Worm (Caenorhabditis elegans): ENCODE measurements around the gene neg-1.

neg-1 gene

DNA sequence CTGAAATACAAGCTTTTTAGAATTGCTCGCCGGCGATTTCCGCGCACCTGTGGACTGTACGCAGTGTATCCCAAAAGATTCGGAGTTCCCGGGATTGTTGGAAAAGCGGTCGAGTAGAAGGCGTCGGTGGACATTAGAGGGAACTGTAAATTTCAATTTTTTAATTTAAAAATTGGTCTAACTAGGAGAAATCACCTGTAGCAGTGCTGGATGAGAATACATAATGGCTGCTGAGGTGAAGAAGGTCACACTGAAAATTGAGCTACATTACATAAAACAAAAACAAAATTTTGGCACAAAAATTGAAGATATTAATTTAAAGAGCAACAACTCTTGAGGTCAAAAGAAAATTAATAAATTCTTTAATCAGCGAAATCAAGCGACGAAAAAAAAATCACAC is at the start of gene neg-1:
neg-1 (minus strand) TSS at position 250 of the 400 bp plus-strand sequence.
- TF ChIP-seq jun-1 (tag; optimal IDR thresholded peaks at IDR 0.05) (no peak), nhr-28 (tag; optimal IDR thresholded peaks at IDR 0.05) (no peak), nfya-1 (tag; optimal IDR thresholded peaks at IDR 0.05; ENCODE audit: insufficient read depth) (no peak), skn-1 (tag; optimal IDR thresholded peaks at IDR 0.05) (no peak), nhr-25 (tag; optimal IDR thresholded peaks at IDR 0.05) (no peak), ceh-9 (tag; optimal IDR thresholded peaks at IDR 0.05) (no peak), lin-15B (tag; optimal IDR thresholded peaks at IDR 0.05) (no peak), elt-2 (tag; optimal IDR thresholded peaks at IDR 0.05) (no peak), pha-4 (tag; optimal IDR thresholded peaks at IDR 0.05) (no peak), mdl-1 (tag; optimal IDR thresholded peaks at IDR 0.05) (no peak), nhr-23 (tag; optimal IDR thresholded peaks at IDR 0.05) (no peak), fkh-2 (tag; optimal IDR thresholded peaks at IDR 0.05) (no peak), fos-1 (tag; optimal IDR thresholded peaks at IDR 0.05) (no peak), nhr-237 (tag; optimal IDR thresholded peaks at IDR 0.05) (no peak), eor-1 (tag; optimal IDR thresholded peaks at IDR 0.05) (no peak), aly-2 (tag; optimal IDR thresholded peaks at IDR 0.05) (no peak), daf-12 (tag; optimal IDR thresholded peaks at IDR 0.05) (no peak)

DNA sequence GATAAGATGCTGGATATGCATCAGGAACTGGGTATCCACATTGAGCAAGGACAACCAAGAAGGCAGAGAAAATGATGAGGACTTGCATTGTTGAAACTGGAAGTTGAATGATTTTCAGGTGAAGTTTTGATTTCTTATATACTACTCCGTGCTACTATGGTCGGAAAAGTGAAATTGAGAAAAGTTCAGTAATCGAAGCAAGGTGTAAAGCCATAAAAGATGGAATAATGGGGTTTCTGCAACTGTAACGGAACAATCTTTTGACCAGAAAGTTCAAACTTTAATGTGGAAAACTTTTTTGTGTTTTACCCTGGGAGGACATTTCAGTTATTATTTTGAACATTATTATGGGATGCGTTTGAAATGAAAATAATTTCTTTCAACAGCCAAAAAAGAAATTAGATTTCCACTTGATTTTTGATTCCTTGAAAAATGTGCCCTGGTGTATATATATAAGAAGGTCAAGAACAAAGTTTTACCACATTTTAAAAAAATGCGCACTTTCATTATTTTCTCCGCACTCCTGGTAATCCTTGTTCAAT is 49.3 kb upstream of the neg-1 start, which contains the start of the genes Y47D7A.9 and Y47D7A.19:
Y47D7A.9 (minus strand) TSS at position 101 of the 542 bp plus-strand sequence.
Y47D7A.19 (plus strand) TSS at position 492 of the 542 bp plus-strand sequence.
- no peak for TF ChIP-seq ceh-28 (tag; optimal IDR thresholded peaks at IDR 0.05)

DNA sequence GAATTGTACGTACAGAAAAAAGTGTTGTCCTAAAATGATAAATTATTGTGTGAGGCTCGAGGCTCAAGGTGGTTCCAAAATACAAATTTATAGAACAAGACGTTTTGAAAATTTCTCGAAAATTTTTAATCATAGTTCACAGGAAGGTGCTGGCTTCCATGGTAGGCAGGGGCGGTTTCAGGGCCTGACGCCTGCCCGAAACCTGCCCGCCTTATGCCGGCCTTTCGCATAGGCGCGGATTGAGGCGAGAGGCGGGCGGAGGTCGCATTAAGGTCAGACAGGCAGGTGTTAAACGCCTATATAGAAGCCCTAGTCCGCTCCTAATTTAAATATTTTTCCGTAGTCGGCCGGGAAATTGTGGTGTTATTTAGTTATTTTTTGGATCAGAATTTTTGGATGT is 48.4 kb upstream of the neg-1 start:
- TF ChIP-seq egl-5 (tag; optimal IDR thresholded peaks at IDR 0.05) (no peak), mml-1 (tag; optimal IDR thresholded peaks at IDR 0.05) (no peak), mdl-1 (tag; optimal IDR thresholded peaks at IDR 0.05) (no peak), lin-15B (tag; optimal IDR thresholded peaks at IDR 0.05) (no peak), unc-39 (tag; optimal IDR thresholded peaks at IDR 0.05) (no peak), R02D3.7 (tag; optimal IDR thresholded peaks at IDR 0.05) (no peak), pha-4 (tag; optimal IDR thresholded peaks at IDR 0.05) (no peak), nhr-43 (tag; optimal IDR thresholded peaks at IDR 0.05; ENCODE audit: poor library complexity, severe bottlenecking) (no peak), pqm-1 (tag; optimal IDR thresholded peaks at IDR 0.05) (no peak)

DNA sequence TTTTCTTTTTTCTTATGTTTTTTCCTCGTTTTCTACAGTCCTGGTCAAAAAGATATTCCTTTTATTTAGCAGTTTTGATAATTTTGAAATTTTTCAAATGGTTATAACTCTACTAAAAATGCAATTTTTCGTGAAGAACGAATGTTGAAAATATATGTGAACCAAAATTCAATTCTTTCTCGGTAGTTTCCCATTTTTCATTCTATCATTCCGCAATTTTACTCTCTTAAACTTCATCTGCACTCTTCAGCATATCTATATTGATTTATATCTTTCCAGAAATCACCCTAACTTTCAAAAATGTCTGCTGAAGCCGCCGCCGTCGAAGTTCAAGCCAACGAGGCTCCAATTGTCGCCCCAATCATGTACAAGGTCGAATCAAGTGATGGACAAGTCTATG is 47.5 kb upstream of the neg-1 start, which contains the start of gene skr-7:
skr-7 (plus strand) TSS at position 301 of the 400 bp plus-strand sequence.
- TF ChIP-seq fkh-2 (tag; optimal IDR thresholded peaks at IDR 0.05), result no peak
- TF ChIP-seq mdl-1 (tag; optimal IDR thresholded peaks at IDR 0.05), result no peak
- TF ChIP-seq hmg-11 (tag; optimal IDR thresholded peaks at IDR 0.05), result no peak
- TF ChIP-seq nhr-25 (tag; optimal IDR thresholded peaks at IDR 0.05), result no peak
- no peak for TF ChIP-seq ceh-16 (tag; optimal IDR thresholded peaks at IDR 0.05)
- no peak for TF ChIP-seq fkh-10 (GFP tag; optimal IDR thresholded peaks at IDR 0.05)
- TF ChIP-seq zag-1 (tag; optimal IDR thresholded peaks at IDR 0.05), result no peak
- TF ChIP-seq egl-5 (tag; optimal IDR thresholded peaks at IDR 0.05), result no peak
- no peak for TF ChIP-seq eor-1 (tag; optimal IDR thresholded peaks at IDR 0.05)

DNA sequence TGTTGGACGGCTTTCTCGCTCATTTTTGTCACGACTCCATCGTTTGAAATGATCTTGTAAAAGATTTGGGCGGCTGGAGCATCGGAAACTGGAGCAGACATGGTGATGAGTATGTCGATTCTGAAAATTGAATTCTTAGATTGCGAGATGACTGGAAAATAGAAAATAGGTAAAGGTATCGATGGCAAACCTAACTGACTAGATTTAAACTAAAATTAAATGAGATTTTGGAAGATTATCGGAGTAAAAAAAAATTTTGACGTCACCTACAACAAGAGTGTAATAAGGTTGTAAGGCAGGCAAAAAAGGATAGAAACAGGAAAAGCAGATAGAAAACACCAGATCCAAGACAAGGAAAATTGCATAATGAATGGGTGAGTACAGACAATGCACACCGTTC is 46.8 kb upstream of the neg-1 start, which contains the start of gene skr-14:
skr-14 (minus strand) TSS at position 101 of the 400 bp plus-strand sequence.
- no peak for TF ChIP-seq ZK546.5 (tag; optimal IDR thresholded peaks at IDR 0.05)
- TF ChIP-seq egl-5 (tag; optimal IDR thresholded peaks at IDR 0.05), result no peak
- no peak for TF ChIP-seq elt-2 (tag; optimal IDR thresholded peaks at IDR 0.05)
- no peak for TF ChIP-seq elt-3 (tag; optimal IDR thresholded peaks at IDR 0.05)
- TF ChIP-seq nhr-28 (tag; optimal IDR thresholded peaks at IDR 0.05), result no peak
- no peak for TF ChIP-seq skn-1 (tag; optimal IDR thresholded peaks at IDR 0.05)
- no peak for TF ChIP-seq egl-27 (tag; optimal IDR thresholded peaks at IDR 0.05)
- TF ChIP-seq nfya-1 (tag; optimal IDR thresholded peaks at IDR 0.05; ENCODE audit: insufficient read depth), result no peak
- TF ChIP-seq nhr-11 (tag; optimal IDR thresholded peaks at IDR 0.05), result no peak
- TF ChIP-seq unc-62 (GFP tag; optimal IDR thresholded peaks at IDR 0.05), result no peak
